Fruit fly (Drosophila melanogaster) whole organism, pupa: Measurements from ENCODE around the gene CG2983.

ENCODE experiments used
- EcR ChIP-seq: fragments of 200-800 bp; sonication (Bioruptor generic); optimal IDR thresholded peaks from 3 replicates; lab custom pipeline; 2019; ENCODE audit warnings: missing biosample characterization, missing genetic modification characterization, mild to moderate bottlenecking, moderate library complexity, missing genetic modification reagents
- gl ChIP-seq: fragments of 200-800 bp; sonication (Bioruptor generic); optimal IDR thresholded peaks from 2 replicates; lab custom pipeline; 2018; ENCODE audit warnings: missing biosample characterization, mild to moderate bottlenecking, missing genetic modification characterization

The CG2983 gene

DNA sequence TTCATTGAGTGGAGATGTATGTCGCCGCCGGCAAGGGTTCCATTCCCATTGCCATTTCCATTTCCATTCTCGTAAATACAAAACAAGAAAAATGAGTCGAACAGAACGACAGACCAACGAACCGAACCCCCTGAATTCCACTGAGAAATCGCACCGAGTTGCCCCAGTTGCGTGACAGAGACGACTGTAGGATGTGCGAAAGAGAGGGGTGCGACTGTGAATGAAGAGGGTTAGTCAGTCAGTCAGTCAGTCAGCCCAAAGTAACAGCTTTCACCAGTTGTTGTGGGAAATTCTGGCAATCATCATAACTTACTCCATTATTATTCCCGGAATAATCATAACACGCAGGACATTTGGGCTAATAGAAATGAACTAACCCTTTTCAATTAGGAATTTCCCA is 50.8 kb downstream of the CG2983 start:
- TF ChIP-seq gl = no peak
- TF ChIP-seq EcR (GFP tag; lab: Kevin White, UChicago) = peak; percentile 13
